Worm (Caenorhabditis elegans) whole organism, L4 larva: ENCODE results near the gene Y39G8B.7.
A peak's percentile ranks its signal among the peaks of the same experiment; 100 is the strongest.

Experiments used
- F26F4.8 ChIP-seq: fragments of 200-800 bp; sonication (Bioruptor generic); conservative IDR thresholded peaks from 2 replicates; pipeline ENCODE4 v1.3.6; 2022; ENCODE audit warnings: missing genetic modification characterization, missing compliant biosample characterization
- ceh-44 ChIP-seq: fragments of 200-800 bp; sonication (Bioruptor generic); IDR thresholded peaks from 2 replicates; pipeline ENCODE4 v1.3.6; 2022; ENCODE audit warnings: missing genetic modification reagents, missing genetic modification characterization, missing compliant biosample characterization
- mep-1 ChIP-seq: fragments of 150-350 bp; sonication (generic microtip); optimal IDR thresholded peaks from 3 replicates; lab custom pipeline; 2014; ENCODE audit warnings: missing biosample characterization, missing genetic modification characterization
- nhr-102 ChIP-seq: sonication (generic microtip); optimal IDR thresholded peaks from 2 replicates; lab custom pipeline; 2016; ENCODE audit warnings: mild to moderate bottlenecking, missing genetic modification characterization, moderate library complexity, missing compliant biosample characterization
- nhr-237 ChIP-seq: sonication (generic microtip); optimal IDR thresholded peaks from 2 replicates; lab custom pipeline; 2017; ENCODE audit warnings: missing biosample characterization, missing genetic modification characterization
- nhr-28 ChIP-seq: fragments of 150-350 bp; optimal IDR thresholded peaks from 2 replicates; lab custom pipeline; 2014; ENCODE audit warnings: missing biosample characterization, missing genetic modification characterization
- nhr-42 ChIP-seq: fragments of 200-800 bp; sonication (Bioruptor generic); IDR thresholded peaks from 2 replicates; pipeline ENCODE4 v1.3.6; 2022; ENCODE audit warnings: missing genetic modification characterization, missing compliant biosample characterization
- pha-4 ChIP-seq, 2 experiments: fragments of 150-350 bp in 1 of 2; fragments of 200-800 bp in 1 of 2; sonication (Bioruptor generic) in 1 of 2; IDR thresholded peaks in 1 of 2; optimal IDR thresholded peaks in 1 of 2; 2 replicates each; pipeline versions ENCODE4 v1.3.6 to Lab custom; 2014 to 2022; ENCODE audit warnings: missing genetic modification characterization in 2 of 2, missing genetic modification reagents in 2 of 2, missing biosample characterization in 1 of 2, missing compliant biosample characterization in 1 of 2
- saeg-2 ChIP-seq: fragments of 200-800 bp; sonication (Bioruptor generic); IDR thresholded peaks from 2 replicates; pipeline ENCODE4 v1.3.6; 2022; ENCODE audit warnings: missing genetic modification reagents, missing genetic modification characterization, missing compliant biosample characterization
- skn-1 ChIP-seq: fragments of 150-350 bp; optimal IDR thresholded peaks from 2 replicates; lab custom pipeline; 2014; ENCODE audit warnings: missing biosample characterization, missing genetic modification characterization
- snpc-4 ChIP-seq: fragments of 150-350 bp; optimal IDR thresholded peaks from 2 replicates; lab custom pipeline; 2014; ENCODE audit warnings: missing biosample characterization, missing genetic modification characterization
- unc-39 ChIP-seq: sonication (generic microtip); optimal IDR thresholded peaks from 2 replicates; lab custom pipeline; 2017; ENCODE audit warnings: missing biosample characterization, missing genetic modification characterization

- TF ChIP-seq F26F4.8 (GFP tag; lab: Robert Waterston, UW) (no peak), mep-1 (tag; lab: Kevin White, UChicago) (peak; percentile 29), nhr-42 (GFP tag; lab: Robert Waterston, UW) (peak; percentile 51; the same call in 1 of the 2 replicates), nhr-237 (tag; lab: Kevin White, UChicago) (no peak), nhr-28 (peak; percentile 99), pha-4 (GFP tag; IDR thresholded peaks at IDR 0.05; lab: Robert Waterston, UW) (no peak), pha-4 (tag; optimal IDR thresholded peaks at IDR 0.05; lab: Kevin White, UChicago) (no peak), unc-39 (tag; lab: Kevin White, UChicago) (no peak), skn-1 (tag; lab: Kevin White, UChicago) (no peak), snpc-4 (tag; lab: Kevin White, UChicago) (no peak), ceh-44 (no peak), nhr-102 (peak; percentile 90), saeg-2 (GFP tag; lab: Robert Waterston, UW) (peak; percentile 72; the same call in 1 of the 2 replicates)
Observed at ce11 chrII:13956529-13956928, 38.3 kb downstream of the Y39G8B.7 start.
